Worm (Caenorhabditis elegans): ENCODE data around the gene F41C6.6.
"Not testable (repeated sequence)": the region's sequence is repeated elsewhere in the genome, so short reads cannot be mapped to it uniquely, and the experiment has no call there.

F41C6.6 gene

ce11 chrX:6881795-6882194, at the start of gene F41C6.6:
Gene F41C6.6 (minus strand): TSS chrX:6881895.
- TF ChIP-seq fos-1 (tag; optimal IDR thresholded peaks at IDR 0.05); ama-1 (optimal IDR thresholded peaks at IDR 0.05); skn-1 (tag; optimal IDR thresholded peaks at IDR 0.05): not testable (repeated sequence)

DNA sequence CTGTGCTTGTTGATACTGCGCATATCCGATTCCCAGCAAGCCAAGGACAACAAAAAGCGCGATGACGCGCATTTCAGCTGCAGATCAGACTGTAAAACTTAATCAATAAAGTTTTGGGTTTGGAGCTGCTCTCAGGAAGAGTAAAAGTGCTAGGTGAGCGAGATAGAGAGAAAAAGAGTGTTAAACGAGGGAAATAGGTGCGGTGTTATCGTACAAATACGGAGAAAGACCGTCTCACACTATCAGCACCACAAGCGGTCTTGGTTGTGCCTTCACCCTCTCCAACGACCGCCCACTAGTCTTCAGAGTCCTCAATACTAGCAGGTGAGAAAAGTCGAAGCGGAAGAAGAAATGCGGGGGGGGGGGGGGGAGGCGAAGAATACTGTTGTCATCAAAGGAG, 46.9 kb upstream of the F41C6.6 start, which contains the start of gene F14B8.5:
Gene F14B8.5 (minus strand): TSS at position 127 of the 400 bp plus-strand sequence.
- no peak for TF ChIP-seq nhr-21 (tag; optimal IDR thresholded peaks at IDR 0.05)
- no peak for TF ChIP-seq mdl-1 (tag; optimal IDR thresholded peaks at IDR 0.05)
- no peak for TF ChIP-seq unc-62 (GFP tag; optimal IDR thresholded peaks at IDR 0.05)
- no peak for TF ChIP-seq mab-5 (tag; optimal IDR thresholded peaks at IDR 0.05)
- peak; percentile 44 for TF ChIP-seq fos-1 (tag; optimal IDR thresholded peaks at IDR 0.05)
- TF ChIP-seq ceh-82 (tag; optimal IDR thresholded peaks at IDR 0.05): no peak

- TF ChIP-seq R02D3.7 (tag; optimal IDR thresholded peaks at IDR 0.05) (no peak), fos-1 (tag; optimal IDR thresholded peaks at IDR 0.05) (peak; percentile 75), crh-2 (tag; optimal IDR thresholded peaks at IDR 0.05) (peak; percentile 52), sma-9 (GFP tag; optimal IDR thresholded peaks at IDR 0.05) (peak; percentile 49), sma-9 (tag; optimal IDR thresholded peaks at IDR 0.05) (no peak), F13H6.1 (tag; optimal IDR thresholded peaks at IDR 0.05) (peak; percentile 17), nhr-77 (tag; optimal IDR thresholded peaks at IDR 0.05) (no peak), sem-4 (tag; optimal IDR thresholded peaks at IDR 0.05) (no peak), nhr-10 (tag; optimal IDR thresholded peaks at IDR 0.05) (no peak), nhr-23 (tag; optimal IDR thresholded peaks at IDR 0.05) (no peak)
Observed at ce11 chrX:6926952-6927351, 45.3 kb upstream of the F41C6.6 start.

- TF ChIP-seq dmd-4 (tag; optimal IDR thresholded peaks at IDR 0.05) (no peak), F13H6.1 (tag; optimal IDR thresholded peaks at IDR 0.05) (peak; percentile 14), sma-9 (GFP tag; optimal IDR thresholded peaks at IDR 0.05) (peak; percentile 18), sma-9 (tag; optimal IDR thresholded peaks at IDR 0.05) (no peak), fos-1 (tag; optimal IDR thresholded peaks at IDR 0.05) (peak; percentile 71)
Observed at ce11 chrX:6924461-6924860, 42.8 kb upstream of the F41C6.6 start, which contains the start of gene otpl-3. Gene otpl-3 (minus strand): TSS chrX:6924764.

ce11 chrX:6920132-6920531, 38.4 kb upstream of the F41C6.6 start:
- TF ChIP-seq dmd-4 (tag; optimal IDR thresholded peaks at IDR 0.05): no peak
- TF ChIP-seq nhr-25 (tag; optimal IDR thresholded peaks at IDR 0.05): no peak
- TF ChIP-seq mdl-1 (tag; optimal IDR thresholded peaks at IDR 0.05): no peak
- no peak for TF ChIP-seq nhr-77 (tag; optimal IDR thresholded peaks at IDR 0.05)
- no peak for TF ChIP-seq snpc-4 (tag; optimal IDR thresholded peaks at IDR 0.05)
- no peak for TF ChIP-seq nhr-12 (tag; optimal IDR thresholded peaks at IDR 0.05)
- no peak for TF ChIP-seq sma-9 (GFP tag; optimal IDR thresholded peaks at IDR 0.05)
- no peak for TF ChIP-seq sma-9 (tag; optimal IDR thresholded peaks at IDR 0.05)

ce11 chrX:6916150-6916549, 34.5 kb upstream of the F41C6.6 start:
- no peak for TF ChIP-seq elt-1 (tag; optimal IDR thresholded peaks at IDR 0.05)
- TF ChIP-seq mdl-1 (tag; optimal IDR thresholded peaks at IDR 0.05): no peak
- TF ChIP-seq aly-2 (tag; optimal IDR thresholded peaks at IDR 0.05): no peak
- no peak for TF ChIP-seq unc-62 (GFP tag; optimal IDR thresholded peaks at IDR 0.05)
- TF ChIP-seq elt-3 (tag; optimal IDR thresholded peaks at IDR 0.05): no peak
- no peak for TF ChIP-seq alr-1 (tag; optimal IDR thresholded peaks at IDR 0.05)
- TF ChIP-seq skn-1 (tag; optimal IDR thresholded peaks at IDR 0.05): no peak
- TF ChIP-seq gmeb-1 (tag; optimal IDR thresholded peaks at IDR 0.05): no peak
- no peak for TF ChIP-seq sem-4 (tag; optimal IDR thresholded peaks at IDR 0.05)
- TF ChIP-seq nhr-10 (tag; optimal IDR thresholded peaks at IDR 0.05): no peak
- peak; percentile 15 for TF ChIP-seq nhr-6 (tag; optimal IDR thresholded peaks at IDR 0.05)
- TF ChIP-seq lin-13 (GFP tag; optimal IDR thresholded peaks at IDR 0.05): no peak
- peak; percentile 10 for TF ChIP-seq nhr-129 (tag; optimal IDR thresholded peaks at IDR 0.05)
- peak; percentile 38 for TF ChIP-seq sma-9 (GFP tag; optimal IDR thresholded peaks at IDR 0.05)
- no peak for TF ChIP-seq sma-9 (tag; optimal IDR thresholded peaks at IDR 0.05)
- TF ChIP-seq nhr-11 (tag; optimal IDR thresholded peaks at IDR 0.05): no peak
- no peak for TF ChIP-seq nhr-77 (tag; optimal IDR thresholded peaks at IDR 0.05)
- TF ChIP-seq Y55F3AM.14 (GFP tag; optimal IDR thresholded peaks at IDR 0.05): no peak
- no peak for TF ChIP-seq ceh-16 (tag; optimal IDR thresholded peaks at IDR 0.05)
- TF ChIP-seq snpc-4 (tag; optimal IDR thresholded peaks at IDR 0.05): no peak
- TF ChIP-seq ztf-4 (tag; optimal IDR thresholded peaks at IDR 0.05): no peak
- no peak for TF ChIP-seq ztf-11 (tag; optimal IDR thresholded peaks at IDR 0.05)
